Fruit fly (Drosophila melanogaster) whole organism, embryonic: ENCODE measurements around the gene dls.

ENCODE experiments used
- Abd-B ChIP-seq: fragments of 200-800 bp; sonication (Bioruptor generic); optimal IDR thresholded peaks from 2 replicates; lab custom pipeline; 2018; ENCODE audit warnings: missing biosample characterization, mild to moderate bottlenecking, missing genetic modification characterization, moderate library complexity
- Bteb2 ChIP-seq: fragments of 200-800 bp; sonication (Bioruptor generic); optimal IDR thresholded peaks from 2 replicates; lab custom pipeline; 2016; ENCODE audit warnings: missing biosample characterization, missing genetic modification characterization
- CG10543 ChIP-seq: fragments of 200-800 bp; sonication (Bioruptor generic); optimal IDR thresholded peaks from 3 replicates; lab custom pipeline; 2017; ENCODE audit warnings: missing biosample characterization, mild to moderate bottlenecking, missing genetic modification characterization, moderate library complexity
- CG13296 ChIP-seq: fragments of 200-800 bp; sonication (Bioruptor generic); optimal IDR thresholded peaks from 3 replicates; lab custom pipeline; 2018; ENCODE audit warnings: missing biosample characterization, mild to moderate bottlenecking, missing genetic modification characterization
- CG13894 ChIP-seq: fragments of 200-800 bp; sonication (Bioruptor generic); optimal IDR thresholded peaks from 3 replicates; lab custom pipeline; 2018; ENCODE audit warnings: missing biosample characterization, mild to moderate bottlenecking, missing genetic modification characterization, moderate library complexity
- CG14441 ChIP-seq: fragments of 200-800 bp; sonication (Bioruptor generic); IDR thresholded peaks from 2 replicates; pipeline ENCODE4 v1.3.6; 2022; ENCODE audit warnings: missing biosample characterization, missing genetic modification characterization
- CG14667 ChIP-seq: fragments of 200-800 bp; sonication (Bioruptor generic); IDR thresholded peaks from 2 replicates; pipeline ENCODE4 v1.3.6; 2022; ENCODE audit warnings: missing biosample characterization, missing genetic modification characterization
- CG1832 ChIP-seq: fragments of 200-800 bp; sonication (Bioruptor generic); optimal IDR thresholded peaks from 2 replicates; lab custom pipeline; 2017; ENCODE audit warnings: missing biosample characterization, mild to moderate bottlenecking, missing genetic modification characterization, inconsistent platforms
- CG2129 ChIP-seq: fragments of 200-800 bp; sonication (Bioruptor generic); IDR thresholded peaks from 2 replicates; pipeline ENCODE4 v1.3.6; 2022; ENCODE audit warnings: missing biosample characterization, missing genetic modification characterization; ENCODE audit not compliant: partially characterized antibody
- CG2678 ChIP-seq: fragments of 200-800 bp; sonication (Bioruptor generic); optimal IDR thresholded peaks from 3 replicates; lab custom pipeline; 2019; ENCODE audit warnings: missing biosample characterization, mild to moderate bottlenecking, missing genetic modification characterization, moderate library complexity
- CG31365 ChIP-seq: fragments of 200-800 bp; sonication (Bioruptor generic); optimal IDR thresholded peaks from 2 replicates; lab custom pipeline; 2018; ENCODE audit warnings: missing biosample characterization, mild to moderate bottlenecking, missing genetic modification characterization
- CG33557 ChIP-seq: fragments of 200-800 bp; sonication (Bioruptor generic); optimal IDR thresholded peaks from 2 replicates; lab custom pipeline; 2019; ENCODE audit warnings: missing biosample characterization, mild to moderate bottlenecking, missing genetic modification characterization, moderate library complexity
- CG4282 ChIP-seq: fragments of 200-800 bp; sonication (Bioruptor generic); optimal IDR thresholded peaks from 2 replicates; lab custom pipeline; 2016; ENCODE audit warnings: missing biosample characterization, missing genetic modification characterization
- CG6272 ChIP-seq: fragments of 200-800 bp; sonication (Bioruptor generic); IDR thresholded peaks from 2 replicates; pipeline ENCODE4 v1.3.6; 2022; ENCODE audit warnings: missing biosample characterization, missing genetic modification characterization
- CG6791 ChIP-seq: fragments of 200-800 bp; sonication (Bioruptor generic); IDR thresholded peaks from 3 replicates; pipeline ENCODE4 v1.3.6; 2022; ENCODE audit warnings: missing biosample characterization, missing genetic modification characterization; ENCODE audit not compliant: partially characterized antibody
- CG7372 ChIP-seq: fragments of 200-800 bp; sonication (Bioruptor generic); IDR thresholded peaks from 2 replicates; pipeline ENCODE4 v1.3.6; 2022; ENCODE audit warnings: missing biosample characterization, missing genetic modification characterization
- CG9437 ChIP-seq: fragments of 200-800 bp; sonication (Bioruptor generic); optimal IDR thresholded peaks from 2 replicates; lab custom pipeline; 2018; ENCODE audit warnings: missing biosample characterization, mild to moderate bottlenecking, missing genetic modification characterization
- HHEX ChIP-seq: fragments of 200-800 bp; sonication (Bioruptor generic); optimal IDR thresholded peaks from 3 replicates; lab custom pipeline; 2017; ENCODE audit warnings: missing biosample characterization, mild to moderate bottlenecking, missing genetic modification characterization, missing genetic modification reagents
- HLH4C ChIP-seq: fragments of 200-800 bp; sonication (Bioruptor generic); IDR thresholded peaks from 3 replicates; pipeline ENCODE4 v1.3.6; 2022; ENCODE audit warnings: missing biosample characterization, missing genetic modification characterization; ENCODE audit not compliant: partially characterized antibody
- Hand ChIP-seq: fragments of 200-800 bp; sonication (Bioruptor generic); optimal IDR thresholded peaks from 2 replicates; lab custom pipeline; 2017; ENCODE audit warnings: mild to moderate bottlenecking, missing biosample characterization, missing genetic modification reagents, missing genetic modification characterization
- Kr ChIP-seq: fragments of 200-800 bp; sonication (Bioruptor generic); optimal IDR thresholded peaks from 2 replicates; lab custom pipeline; 2017; ENCODE audit warnings: missing biosample characterization, mild to moderate bottlenecking, missing genetic modification characterization
- MTF-1 ChIP-seq: fragments of 200-800 bp; sonication (Bioruptor generic); optimal IDR thresholded peaks from 2 replicates; lab custom pipeline; 2018; ENCODE audit warnings: missing biosample characterization, mild to moderate bottlenecking, missing genetic modification characterization, borderline replicate concordance
- Med ChIP-seq: fragments of 200-800 bp; sonication (Bioruptor generic); peaks from one replicate; lab custom pipeline; 2016; ENCODE audit warnings: missing biosample characterization, missing genetic modification characterization, mild to moderate bottlenecking, inconsistent platforms, moderate library complexity
- Optix ChIP-seq: fragments of 200-800 bp; sonication (Bioruptor generic); IDR thresholded peaks from 3 replicates; pipeline ENCODE4 v1.3.6; 2022; ENCODE audit warnings: missing biosample characterization, missing genetic modification characterization
- Pdp1 ChIP-seq, 2 experiments: fragments of 200-800 bp; sonication (Bioruptor generic); optimal IDR thresholded peaks; 3 replicates each; lab custom pipeline; 2016; ENCODE audit warnings: missing biosample characterization in 2 of 2, missing genetic modification characterization in 2 of 2, mild to moderate bottlenecking in 1 of 2, moderate library complexity in 1 of 2
- Spps ChIP-seq: fragments of 200-800 bp; sonication (Bioruptor generic); optimal IDR thresholded peaks from 2 replicates; lab custom pipeline; 2018; ENCODE audit warnings: missing biosample characterization, mild to moderate bottlenecking, missing genetic modification characterization
- Trl ChIP-seq, 3 experiments: fragments of >200 bp in 2 of 3; fragments of 200-800 bp in 1 of 3; sonication (Bioruptor generic) in 1 of 3; optimal IDR thresholded peaks; 2 replicates in 1 of 3; 3 replicates in 2 of 3; lab custom pipeline; 2016 to 2017; ENCODE audit warnings: missing biosample characterization in 1 of 3, missing genetic modification characterization in 1 of 3
- Xbp1 ChIP-seq: fragments of 200-800 bp; sonication (Bioruptor generic); optimal IDR thresholded peaks from 3 replicates; lab custom pipeline; 2016; ENCODE audit warnings: missing biosample characterization, mild to moderate bottlenecking, missing genetic modification characterization
- abd-A ChIP-seq: fragments of 200-800 bp; sonication (Bioruptor generic); optimal IDR thresholded peaks from 3 replicates; lab custom pipeline; 2019; ENCODE audit warnings: missing biosample characterization, mild to moderate bottlenecking, missing genetic modification characterization, moderate library complexity
- bsh ChIP-seq, 2 experiments: fragments of 200-800 bp; sonication (Bioruptor generic); optimal IDR thresholded peaks; 2 replicates each; lab custom pipeline; 2017 to 2018; ENCODE audit warnings: mild to moderate bottlenecking in 2 of 2, missing biosample characterization in 2 of 2, missing genetic modification characterization in 2 of 2, moderate library complexity in 1 of 2
- cg ChIP-seq: fragments of 200-800 bp; sonication (Bioruptor generic); optimal IDR thresholded peaks from 3 replicates; lab custom pipeline; 2019; ENCODE audit warnings: missing biosample characterization, mild to moderate bottlenecking, missing genetic modification characterization, moderate library complexity
- crp ChIP-seq, 2 experiments: fragments of 200-800 bp; sonication (Bioruptor generic); optimal IDR thresholded peaks; 2 replicates in 1 of 2; 3 replicates in 1 of 2; lab custom pipeline; 2017; ENCODE audit warnings: missing biosample characterization in 2 of 2, missing genetic modification characterization in 2 of 2, mild to moderate bottlenecking in 1 of 2, moderate library complexity in 1 of 2
- fd64A ChIP-seq: fragments of 200-800 bp; sonication (Bioruptor generic); optimal IDR thresholded peaks from 3 replicates; lab custom pipeline; 2018; ENCODE audit warnings: missing biosample characterization, mild to moderate bottlenecking, missing genetic modification characterization
- grau ChIP-seq: fragments of 200-800 bp; optimal IDR thresholded peaks from 3 replicates; lab custom pipeline; 2019; ENCODE audit warnings: missing biosample characterization, mild to moderate bottlenecking, missing genetic modification characterization, moderate library complexity
- hbn ChIP-seq: fragments of 200-800 bp; sonication (Bioruptor generic); IDR thresholded peaks from 2 replicates; pipeline ENCODE4 v1.3.6; 2022; ENCODE audit warnings: missing biosample characterization, missing genetic modification characterization; ENCODE audit not compliant: partially characterized antibody
- jigr1 ChIP-seq: fragments of 200-800 bp; sonication (Bioruptor generic); IDR thresholded peaks from 3 replicates; pipeline ENCODE4 v1.3.6; 2022; ENCODE audit warnings: missing biosample characterization, missing genetic modification characterization
- luna ChIP-seq: fragments of 200-800 bp; sonication (Bioruptor generic); optimal IDR thresholded peaks from 2 replicates; lab custom pipeline; 2016; ENCODE audit warnings: missing biosample characterization, missing genetic modification characterization
- oc ChIP-seq: fragments of 200-800 bp; sonication (Bioruptor generic); optimal IDR thresholded peaks from 2 replicates; lab custom pipeline; 2018; ENCODE audit warnings: missing biosample characterization, mild to moderate bottlenecking, missing genetic modification characterization, moderate library complexity
- peb ChIP-seq: fragments of 200-800 bp; sonication (Bioruptor generic); IDR thresholded peaks from 2 replicates; pipeline ENCODE4 v1.3.6; 2022; ENCODE audit warnings: missing biosample characterization, missing genetic modification characterization
- sd ChIP-seq: fragments of 200-800 bp; sonication (Bioruptor generic); optimal IDR thresholded peaks from 3 replicates; lab custom pipeline; 2018; ENCODE audit warnings: missing biosample characterization, mild to moderate bottlenecking, missing genetic modification characterization, moderate library complexity
- sima ChIP-seq: fragments of 200-800 bp; sonication (Bioruptor generic); optimal IDR thresholded peaks from 2 replicates; lab custom pipeline; 2016; ENCODE audit warnings: missing biosample characterization, missing genetic modification characterization
- unpg ChIP-seq: fragments of 200-800 bp; sonication (Bioruptor generic); optimal IDR thresholded peaks from 3 replicates; lab custom pipeline; 2018; ENCODE audit warnings: missing biosample characterization, mild to moderate bottlenecking, missing genetic modification characterization, moderate library complexity
- vfl ChIP-seq: fragments of 200-800 bp; sonication (Bioruptor generic); optimal IDR thresholded peaks from 2 replicates; lab custom pipeline; 2016; ENCODE audit warnings: missing biosample characterization, missing genetic modification characterization
- z ChIP-seq: fragments of 200-800 bp; sonication (Bioruptor generic); IDR thresholded peaks from 3 replicates; pipeline ENCODE4 v1.3.6; 2022; ENCODE audit warnings: missing biosample characterization, missing genetic modification characterization

dls gene

DNA sequence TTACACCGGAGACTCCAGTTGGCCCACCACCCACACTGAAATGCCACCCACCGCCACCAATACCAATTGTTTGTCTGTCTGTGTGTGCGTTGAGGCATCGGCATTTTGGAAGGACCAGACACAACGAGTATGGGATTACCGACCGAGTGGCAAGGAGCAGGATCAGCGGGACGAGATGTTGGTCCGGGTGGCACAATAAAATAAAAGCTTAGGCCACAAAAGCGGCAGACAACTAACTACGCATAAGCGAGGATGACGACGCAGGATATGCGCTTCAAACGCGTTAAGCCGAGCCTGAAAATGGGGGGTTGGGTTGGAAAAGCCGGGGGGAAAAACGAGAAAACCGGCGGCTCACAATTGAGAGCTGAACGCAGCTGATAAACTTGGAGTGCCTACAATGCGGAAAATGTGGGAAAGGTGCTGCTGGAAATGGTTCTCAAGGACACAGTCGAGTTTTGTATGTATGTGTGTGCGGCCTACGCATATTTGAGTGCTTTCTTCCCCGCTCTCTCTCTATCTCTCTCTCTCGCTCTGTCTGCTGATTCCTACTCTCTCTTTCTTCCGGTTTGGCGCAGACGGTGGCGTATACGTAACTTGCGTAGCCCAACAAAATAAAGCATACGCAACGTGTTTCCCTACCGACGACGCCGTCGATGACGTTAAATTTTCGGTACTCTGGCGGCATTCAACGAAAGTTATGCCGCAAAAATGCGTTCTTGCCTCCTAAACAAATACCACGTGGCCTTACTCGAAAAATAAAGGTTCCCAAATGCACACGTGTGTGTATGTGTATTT, 8.4 kb upstream of the dls start:
- TF ChIP-seq Trl (optimal IDR thresholded peaks at IDR 0.05; lab: Kevin White, UChicago): peak in 1 of 2 experiments; percentile 33
- no peak for TF ChIP-seq Trl (GFP tag; optimal IDR thresholded peaks at IDR 0.05; lab: Kevin White, UChicago)
- peak; percentile 3 for TF ChIP-seq CG1832 (GFP tag; lab: Kevin White, UChicago)
- TF ChIP-seq grau (tag; lab: Kevin White, UChicago): no peak
- peak; percentile 50 for TF ChIP-seq CG13894 (tag; lab: Kevin White, UChicago)
- peak; percentile 1 for TF ChIP-seq cg (GFP tag; lab: Kevin White, UChicago)
- TF ChIP-seq CG9437: peak; percentile 72
- no peak for TF ChIP-seq Bteb2 (GFP tag; lab: Kevin White, UChicago)
- no peak for TF ChIP-seq bsh (GFP tag; optimal IDR thresholded peaks at IDR 0.05; lab: Kevin White, UChicago)
- TF ChIP-seq sd (tag; lab: Kevin White, UChicago): peak; percentile 8
- TF ChIP-seq CG7372 (GFP tag; lab: Robert Waterston, UW): peak; percentile 66; the same call in 1 of the 2 replicates
- TF ChIP-seq CG10543 (GFP tag; lab: Kevin White, UChicago): peak; percentile 3
- TF ChIP-seq Med (GFP tag; lab: Kevin White, UChicago): peak; percentile 72
- no peak for TF ChIP-seq CG14667 (GFP tag; lab: Robert Waterston, UW)
- TF ChIP-seq CG2129: no peak
- TF ChIP-seq abd-A (tag; lab: Kevin White, UChicago): peak; percentile 86
- TF ChIP-seq, all 482 proteins: peak for 10

DNA sequence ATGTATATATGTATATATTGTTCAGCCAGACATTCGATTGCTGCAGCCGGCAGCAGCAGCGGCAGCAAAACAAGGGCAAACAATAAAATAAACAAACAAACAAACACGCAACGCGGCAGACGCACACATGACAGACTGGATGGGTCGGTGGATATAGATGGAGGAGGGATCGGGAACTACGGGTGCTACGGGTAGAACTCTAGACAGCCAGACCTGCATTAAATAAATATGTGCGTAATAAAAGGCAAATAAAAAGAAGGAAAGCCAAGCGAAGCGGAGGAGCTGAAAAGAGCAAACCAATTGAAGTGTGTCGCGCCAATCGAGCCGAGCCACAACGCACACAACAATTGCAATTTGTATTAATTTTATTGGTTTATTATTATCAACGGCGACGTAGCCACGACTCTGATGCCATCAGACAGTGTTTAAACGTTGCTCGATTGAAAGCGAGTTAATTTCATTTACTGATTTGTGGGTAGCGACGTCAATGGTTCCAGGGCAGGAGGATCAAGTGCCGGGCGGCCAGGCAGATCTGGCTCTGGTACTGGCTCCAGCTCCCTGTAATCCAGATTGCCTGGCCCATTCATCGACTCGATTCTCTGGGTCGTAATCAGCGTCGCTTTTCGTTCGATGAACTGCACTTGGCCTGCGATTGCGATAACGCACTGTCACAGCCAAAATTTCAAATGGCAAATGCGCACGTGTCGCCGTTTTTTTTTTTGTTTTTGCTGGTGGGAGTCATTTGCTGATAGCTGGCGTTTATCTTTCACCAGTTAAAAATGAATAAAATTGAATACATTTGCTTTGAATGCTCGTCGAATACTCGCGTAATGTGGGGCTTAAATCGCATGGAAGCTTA, 7.0 kb upstream of the dls start:
- TF ChIP-seq CG7372 (GFP tag; lab: Robert Waterston, UW) (no peak), HLH4C (GFP tag; lab: Robert Waterston, UW) (no peak), CG4282 (GFP tag; lab: Kevin White, UChicago) (no peak), Abd-B (GFP tag; lab: Kevin White, UChicago) (no peak), unpg (GFP tag; lab: Kevin White, UChicago) (peak; percentile 38), jigr1 (GFP tag; lab: Robert Waterston, UW) (no peak), z (no peak), luna (GFP tag; lab: Kevin White, UChicago) (no peak), CG13296 (GFP tag; lab: Kevin White, UChicago) (no peak), CG33557 (GFP tag; lab: Kevin White, UChicago) (peak; percentile 66), Kr (GFP tag; lab: Kevin White, UChicago) (peak; percentile 52), Optix (GFP tag; lab: Robert Waterston, UW) (no peak), CG31365 (tag; lab: Kevin White, UChicago) (peak; percentile 11), crp (GFP tag; optimal IDR thresholded peaks at IDR 0.05; lab: Kevin White, UChicago) (no peak), CG6272 (GFP tag; lab: Robert Waterston, UW) (no peak), Xbp1 (GFP tag; lab: Kevin White, UChicago) (no peak), sima (GFP tag; lab: Kevin White, UChicago) (no peak), vfl (GFP tag; lab: Kevin White, UChicago) (no peak), CG14667 (GFP tag; lab: Robert Waterston, UW) (no peak), MTF-1 (GFP tag; lab: Kevin White, UChicago) (peak; percentile 59), fd64A (GFP tag; lab: Kevin White, UChicago) (peak; percentile 78), Hand (GFP tag; lab: Kevin White, UChicago) (no peak), Pdp1 (GFP tag; optimal IDR thresholded peaks at IDR 0.05; lab: Kevin White, UChicago) (peak in 1 of 2 experiments; percentile 21), peb (no peak), CG2678 (tag; lab: Kevin White, UChicago) (peak; percentile 21), CG14441 (no peak), Spps (tag; lab: Kevin White, UChicago) (peak; percentile 52), HHEX (GFP tag; lab: Kevin White, UChicago) (peak; percentile 8), CG6791 (no peak), hbn (no peak), oc (peak; percentile 27)
